Worm (Caenorhabditis elegans) whole organism, midembryonic: ENCODE data around the gene Y79H2A.3.

Experiments
- T22C8.4 ChIP-seq: fragments of 200-800 bp; sonication (Bioruptor generic); IDR thresholded peaks from 2 replicates; pipeline ENCODE4 v1.3.6; 2022; ENCODE audit warnings: missing genetic modification characterization, missing compliant biosample characterization
- cog-1 ChIP-seq: sonication (generic microtip); optimal IDR thresholded peaks from 2 replicates; lab custom pipeline; 2016; ENCODE audit warnings: missing genetic modification characterization, missing compliant biosample characterization
- flt-1 ChIP-seq: fragments of 200-800 bp; sonication (Bioruptor generic); IDR thresholded peaks from 2 replicates; pipeline ENCODE4 v1.3.6; 2022; ENCODE audit warnings: missing genetic modification characterization, missing compliant biosample characterization
- klf-2 ChIP-seq: fragments of 200-800 bp; sonication (Bioruptor generic); conservative IDR thresholded peaks from 2 replicates; pipeline ENCODE4 v1.3.6; 2022; ENCODE audit warnings: missing genetic modification reagents, missing genetic modification characterization, missing compliant biosample characterization
- med-1 ChIP-seq: sonication (generic microtip); optimal IDR thresholded peaks from 2 replicates; lab custom pipeline; 2017; ENCODE audit warnings: missing genetic modification characterization, mild to moderate bottlenecking, missing compliant biosample characterization, antibody characterized with exemption, missing genetic modification reagents; ENCODE audit not compliant: insufficient read depth
- ref-1 ChIP-seq: fragments of 200-800 bp; sonication (Bioruptor generic); conservative IDR thresholded peaks from 2 replicates; pipeline ENCODE4 v1.3.6; 2022; ENCODE audit warnings: missing genetic modification reagents, missing genetic modification characterization, missing compliant biosample characterization
- tab-1 ChIP-seq: fragments of 200-800 bp; sonication (Bioruptor generic); IDR thresholded peaks from 2 replicates; pipeline ENCODE4 v1.3.6; 2022; ENCODE audit warnings: missing genetic modification characterization, missing compliant biosample characterization
- ztf-23 ChIP-seq: fragments of 200-800 bp; sonication (Bioruptor generic); IDR thresholded peaks from 2 replicates; pipeline ENCODE4 v1.3.6; 2022; ENCODE audit warnings: missing genetic modification reagents, missing genetic modification characterization, missing compliant biosample characterization
- ztf-29 ChIP-seq: fragments of 200-800 bp; sonication (Bioruptor generic); IDR thresholded peaks from 2 replicates; pipeline ENCODE4 v1.3.6; 2022; ENCODE audit warnings: missing genetic modification reagents, missing genetic modification characterization, missing compliant biosample characterization

Y79H2A.3 gene

ce11 chrIII:12052206-12052605 lies at the start of gene Y79H2A.3:
Y79H2A.3 (minus strand) TSS chrIII:12052306.
- no peak for TF ChIP-seq flt-1

ce11 chrIII:12094158-12094856 lies 42.2 kb upstream of the Y79H2A.3 start:
- no peak for TF ChIP-seq cog-1
- no peak for TF ChIP-seq ztf-23 (GFP tag; lab: Robert Waterston, UW)
- no peak for TF ChIP-seq flt-1
- TF ChIP-seq tab-1: no peak
- TF ChIP-seq klf-2: no peak

ce11 chrIII:12092595-12092994 lies 40.5 kb upstream of the Y79H2A.3 start:
- TF ChIP-seq T22C8.4: no peak
- TF ChIP-seq cog-1: no peak
- TF ChIP-seq ztf-23 (GFP tag; lab: Robert Waterston, UW): no peak
- no peak for TF ChIP-seq ref-1 (GFP tag; lab: Robert Waterston, UW)
- no peak for TF ChIP-seq klf-2
- TF ChIP-seq flt-1: no peak
- no peak for TF ChIP-seq med-1
- TF ChIP-seq tab-1: no peak
- TF ChIP-seq ztf-29: no peak

- TF ChIP-seq klf-2 (no peak), med-1 (no peak), ref-1 (GFP tag; lab: Robert Waterston, UW) (no peak), cog-1 (no peak), ztf-23 (GFP tag; lab: Robert Waterston, UW) (no peak), T22C8.4 (no peak), flt-1 (no peak), ztf-29 (no peak), tab-1 (no peak)
Measured at ce11 chrIII:12087564-12087963, 35.5 kb upstream of the Y79H2A.3 start.

ce11 chrIII:12084749-12085307 lies 32.7 kb upstream of the Y79H2A.3 start:
- TF ChIP-seq med-1 (no peak), ztf-23 (GFP tag; lab: Robert Waterston, UW) (no peak), cog-1 (peak; percentile 49)

ce11 chrIII:12084216-12084615 lies 32.1 kb upstream of the Y79H2A.3 start, which contains the start of gene nob-1:
nob-1 (minus strand) TSS chrIII:12084316.
- TF ChIP-seq ztf-23 (GFP tag; lab: Robert Waterston, UW): no peak
- no peak for TF ChIP-seq tab-1
- no peak for TF ChIP-seq cog-1
- no peak for TF ChIP-seq klf-2
- no peak for TF ChIP-seq T22C8.4
- TF ChIP-seq med-1: no peak
- TF ChIP-seq ztf-29: no peak
- TF ChIP-seq ref-1 (GFP tag; lab: Robert Waterston, UW): no peak
- no peak for TF ChIP-seq flt-1

ce11 chrIII:12081992-12082628 lies 30.0 kb upstream of the Y79H2A.3 start:
- TF ChIP-seq ztf-23 (GFP tag; lab: Robert Waterston, UW) (peak; percentile 40; the same call in 1 of the 2 replicates), klf-2 (no peak), med-1 (no peak), ztf-29 (no peak)

ce11 chrIII:12077456-12077855 lies 25.4 kb upstream of the Y79H2A.3 start, which contains the start of gene php-3:
php-3 (minus strand) TSS chrIII:12077556.
- TF ChIP-seq cog-1 (no peak), tab-1 (no peak), ref-1 (GFP tag; lab: Robert Waterston, UW) (no peak), med-1 (no peak), flt-1 (no peak), ztf-23 (GFP tag; lab: Robert Waterston, UW) (no peak), T22C8.4 (no peak), ztf-29 (no peak), klf-2 (no peak)

- TF ChIP-seq T22C8.4 (no peak), tab-1 (no peak), ztf-29 (no peak), ztf-23 (GFP tag; lab: Robert Waterston, UW) (no peak), med-1 (no peak)
Measured at ce11 chrIII:12067736-12068135, 15.6 kb upstream of the Y79H2A.3 start.

- no peak for TF ChIP-seq tab-1
Measured at ce11 chrIII:12064494-12064893, 12.4 kb upstream of the Y79H2A.3 start.

- TF ChIP-seq med-1 (no peak), ztf-23 (GFP tag; lab: Robert Waterston, UW) (no peak), ref-1 (GFP tag; lab: Robert Waterston, UW) (no peak), ztf-29 (no peak), klf-2 (no peak), flt-1 (no peak), tab-1 (no peak), cog-1 (no peak), T22C8.4 (no peak)
Measured at ce11 chrIII:12063934-12064333, 11.8 kb upstream of the Y79H2A.3 start.

- TF ChIP-seq tab-1 (0 out of 2 replicates have a peak, but pooled peaks have one; percentile 11), ref-1 (GFP tag; lab: Robert Waterston, UW) (no peak)
Measured at ce11 chrIII:12061413-12061812, 9.3 kb upstream of the Y79H2A.3 start, which contains the start of gene zyg-8. zyg-8 (plus strand) TSS chrIII:12061713.
